Worm (Caenorhabditis elegans) whole organism, L4 larva: ENCODE results near the gene Y66D12A.11.

Experiments used
- D1046.2 ChIP-seq: fragments of 200-800 bp; sonication (Bioruptor generic); IDR thresholded peaks from 2 replicates; pipeline ENCODE4 v1.3.6; 2022; ENCODE audit warnings: missing genetic modification characterization, missing compliant biosample characterization
- aha-1 ChIP-seq: fragments of 150-350 bp; peaks from one replicate; lab custom pipeline; 2014; ENCODE audit warnings: missing biosample characterization, missing genetic modification characterization
- ceh-20 ChIP-seq: fragments of 200-800 bp; sonication (Bioruptor generic); IDR thresholded peaks from 2 replicates; pipeline ENCODE4 v1.3.6; 2022; ENCODE audit warnings: missing genetic modification reagents, missing genetic modification characterization, missing compliant biosample characterization
- ceh-28 ChIP-seq: fragments of 150-350 bp; optimal IDR thresholded peaks from 2 replicates; lab custom pipeline; 2014; ENCODE audit warnings: missing biosample characterization, missing genetic modification reagents, missing genetic modification characterization
- ctbp-1 ChIP-seq: fragments of 200-800 bp; sonication (Bioruptor generic); IDR thresholded peaks from 2 replicates; pipeline ENCODE4 v1.3.6; 2022; ENCODE audit warnings: missing genetic modification reagents, missing genetic modification characterization, missing compliant biosample characterization
- dmd-8 ChIP-seq: fragments of 200-800 bp; sonication (Bioruptor generic); IDR thresholded peaks from 2 replicates; pipeline ENCODE4 v1.3.6; 2022; ENCODE audit warnings: missing genetic modification characterization, missing compliant biosample characterization
- duxl-1 ChIP-seq: sonication (generic microtip); optimal IDR thresholded peaks from 2 replicates; lab custom pipeline; 2016; ENCODE audit warnings: mild to moderate bottlenecking, missing genetic modification characterization, moderate library complexity, missing compliant biosample characterization; ENCODE audit not compliant: poor library complexity
- fos-1 ChIP-seq: fragments of 150-350 bp; optimal IDR thresholded peaks from 2 replicates; lab custom pipeline; 2014; ENCODE audit warnings: missing biosample characterization, missing genetic modification characterization
- hlh-30 ChIP-seq: sonication (generic microtip); optimal IDR thresholded peaks from 2 replicates; lab custom pipeline; 2017; ENCODE audit warnings: antibody characterized with exemption, mild to moderate bottlenecking, missing genetic modification characterization, missing compliant biosample characterization; ENCODE audit not compliant: insufficient read depth
- hmg-1.1 ChIP-seq: fragments of 200-800 bp; sonication (Bioruptor generic); IDR thresholded peaks from 2 replicates; pipeline ENCODE4 v1.3.6; 2022; ENCODE audit warnings: missing genetic modification reagents, missing genetic modification characterization, missing compliant biosample characterization
- lim-7 ChIP-seq: fragments of 200-800 bp; sonication (Bioruptor generic); IDR thresholded peaks from 2 replicates; pipeline ENCODE4 v1.3.6; 2022; ENCODE audit warnings: missing genetic modification characterization, missing compliant biosample characterization
- lin-13 ChIP-seq: fragments of 150-350 bp; optimal IDR thresholded peaks from 2 replicates; lab custom pipeline; 2014; ENCODE audit warnings: missing biosample characterization, missing genetic modification reagents, missing genetic modification characterization
- nhr-28 ChIP-seq: fragments of 150-350 bp; optimal IDR thresholded peaks from 2 replicates; lab custom pipeline; 2014; ENCODE audit warnings: missing biosample characterization, missing genetic modification characterization
- nhr-41 ChIP-seq: fragments of 200-800 bp; sonication (Bioruptor generic); IDR thresholded peaks from 2 replicates; pipeline ENCODE4 v1.3.6; 2022; ENCODE audit warnings: missing genetic modification reagents, missing genetic modification characterization, missing compliant biosample characterization
- nhr-48 ChIP-seq: sonication (generic microtip); optimal IDR thresholded peaks from 2 replicates; lab custom pipeline; 2016; ENCODE audit warnings: mild to moderate bottlenecking, missing genetic modification characterization, missing compliant biosample characterization
- pha-4 ChIP-seq, 2 experiments: fragments of 150-350 bp in 1 of 2; fragments of 200-800 bp in 1 of 2; sonication (Bioruptor generic) in 1 of 2; IDR thresholded peaks in 1 of 2; optimal IDR thresholded peaks in 1 of 2; 2 replicates each; pipeline versions ENCODE4 v1.3.6 to Lab custom; 2014 to 2022; ENCODE audit warnings: missing genetic modification characterization in 2 of 2, missing genetic modification reagents in 2 of 2, missing biosample characterization in 1 of 2, missing compliant biosample characterization in 1 of 2
- php-3 ChIP-seq: fragments of 200-800 bp; sonication (Bioruptor generic); IDR thresholded peaks from 2 replicates; pipeline ENCODE4 v1.3.6; 2022; ENCODE audit warnings: missing genetic modification reagents, missing genetic modification characterization, missing compliant biosample characterization
- sdz-12 ChIP-seq: fragments of 200-800 bp; sonication (Bioruptor generic); optimal IDR thresholded peaks from 2 replicates; lab custom pipeline; 2018; ENCODE audit warnings: mild to moderate bottlenecking, missing genetic modification characterization, missing compliant biosample characterization
- set-16 ChIP-seq: fragments of 200-800 bp; sonication (Bioruptor generic); IDR thresholded peaks from 2 replicates; pipeline ENCODE4 v1.3.6; 2022; ENCODE audit warnings: missing genetic modification reagents, missing genetic modification characterization, missing compliant biosample characterization
- skn-1 ChIP-seq: fragments of 150-350 bp; optimal IDR thresholded peaks from 2 replicates; lab custom pipeline; 2014; ENCODE audit warnings: missing biosample characterization, missing genetic modification characterization
- snpc-4 ChIP-seq: fragments of 150-350 bp; optimal IDR thresholded peaks from 2 replicates; lab custom pipeline; 2014; ENCODE audit warnings: missing biosample characterization, missing genetic modification characterization
- zfp-3 ChIP-seq: fragments of 200-800 bp; sonication (Bioruptor generic); conservative IDR thresholded peaks from 2 replicates; pipeline ENCODE4 v1.3.6; 2022; ENCODE audit warnings: missing genetic modification reagents, missing genetic modification characterization, missing compliant biosample characterization

Gene Y66D12A.11

DNA sequence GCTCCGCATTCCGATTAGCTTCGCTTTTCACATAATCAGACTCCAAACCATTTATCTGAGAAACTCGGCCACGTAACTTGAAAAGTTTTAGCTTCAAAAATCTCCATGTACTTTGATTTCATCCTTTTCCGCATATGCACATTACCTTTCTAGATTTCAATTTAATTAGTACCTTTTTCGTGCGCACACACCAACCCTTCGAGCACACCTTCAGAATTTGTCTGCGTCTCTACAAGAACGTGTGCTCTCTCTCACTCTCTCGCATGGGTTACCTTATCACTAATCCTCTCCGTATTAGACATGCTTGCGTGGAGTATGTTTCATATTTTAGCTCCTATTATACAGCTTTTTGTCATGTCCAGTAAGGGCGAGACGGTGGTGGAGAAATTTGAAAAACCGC lies 46.3 kb downstream of the Y66D12A.11 start, which contains the start of gene Y66D12A.30:
Gene Y66D12A.30, plus strand, starts transcription at position 301 of the 400 bp plus-strand sequence.
- TF ChIP-seq snpc-4 (tag; lab: Kevin White, UChicago) (no peak), nhr-48 (tag; lab: Kevin White, UChicago) (no peak), lin-13 (GFP tag; lab: Kevin White, UChicago) (no peak), fos-1 (no peak), hlh-30 (tag; lab: Kevin White, UChicago) (no peak), nhr-28 (no peak), ceh-20 (GFP tag; lab: Robert Waterston, UW) (no peak), zfp-3 (GFP tag; lab: Robert Waterston, UW) (no peak), hmg-1.1 (no peak)
- TF ChIP-seq, all 104 proteins: peak for 0

- no peak for TF ChIP-seq nhr-41 (GFP tag; lab: Robert Waterston, UW)
- TF ChIP-seq lim-7 (GFP tag; lab: Robert Waterston, UW), result 0 out of 2 replicates have a peak, but pooled peaks have one; percentile 3
- peak; percentile 62 for TF ChIP-seq aha-1 (tag; lab: Kevin White, UChicago)
- peak; percentile 98; the same call in 1 of the 2 replicates for TF ChIP-seq pha-4 (GFP tag; IDR thresholded peaks at IDR 0.05; lab: Robert Waterston, UW)
- no peak for TF ChIP-seq pha-4 (tag; optimal IDR thresholded peaks at IDR 0.05; lab: Kevin White, UChicago)
- TF ChIP-seq skn-1 (tag; lab: Kevin White, UChicago), result no peak
- TF ChIP-seq D1046.2 (GFP tag; lab: Robert Waterston, UW), result no peak
- 0 out of 2 replicates have a peak, but pooled peaks have one; percentile 23 for TF ChIP-seq php-3 (GFP tag; lab: Robert Waterston, UW)
- 0 out of 2 replicates have a peak, but pooled peaks have one; percentile 39 for TF ChIP-seq dmd-8
- TF ChIP-seq duxl-1 (tag; lab: Kevin White, UChicago), result no peak
- peak; percentile 99 for TF ChIP-seq set-16 (GFP tag; lab: Robert Waterston, UW)
These were observed 48.5 kb downstream of the Y66D12A.11 start for ce11 chrIII:11611618-11612247.

DNA sequence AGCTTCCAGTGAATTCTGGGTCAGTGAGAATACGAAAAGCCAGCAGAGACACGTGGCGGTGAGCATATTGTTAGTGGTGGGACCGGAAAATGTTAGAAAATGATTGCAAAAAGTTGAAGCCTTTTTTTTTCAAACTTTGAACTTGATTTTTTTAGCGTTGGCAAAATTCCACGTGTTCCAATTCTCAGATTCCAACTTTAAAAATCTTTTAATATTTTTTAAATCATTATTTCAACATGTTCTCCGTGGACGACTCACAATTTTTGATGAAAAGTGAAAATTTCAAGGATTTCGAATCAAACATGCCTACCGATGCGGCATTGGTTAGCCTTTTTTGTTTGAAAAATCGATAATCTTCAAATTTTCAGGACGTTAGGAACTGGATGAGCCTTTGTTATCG lies 49.1 kb downstream of the Y66D12A.11 start, which contains the start of the genes Y66A7A.9 and Y66A7A.4:
Gene Y66A7A.9, minus strand, starts transcription at position 101 of the 400 bp plus-strand sequence.
Gene Y66A7A.4, plus strand, starts transcription at position 237 of the 400 bp plus-strand sequence.
- TF ChIP-seq sdz-12 (GFP tag; lab: Kevin White, UChicago) (no peak), aha-1 (tag; lab: Kevin White, UChicago) (peak; percentile 32)

- peak; percentile 99 for TF ChIP-seq ceh-28 (tag; lab: Kevin White, UChicago)
These were observed 51.1 kb downstream of the Y66D12A.11 start for ce11 chrIII:11614325-11614724.

DNA sequence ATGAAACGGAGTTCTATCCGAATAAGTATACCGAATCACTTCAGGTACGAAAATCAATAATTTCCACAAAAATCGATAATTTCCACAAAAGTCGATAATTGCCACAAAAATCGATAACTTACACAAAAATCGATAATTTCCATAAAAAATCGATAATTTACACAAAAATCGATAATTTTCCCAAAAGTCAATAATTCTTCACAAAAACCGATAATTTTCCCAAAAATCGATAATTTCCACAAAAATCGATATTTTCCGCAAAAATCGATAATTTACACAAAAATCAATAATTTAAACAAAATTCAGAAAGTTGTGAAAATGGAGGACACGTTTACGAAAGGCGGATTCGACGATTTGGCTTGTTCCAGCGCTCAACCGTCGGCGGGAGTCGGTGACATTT lies 51.6 kb downstream of the Y66D12A.11 start:
- TF ChIP-seq ctbp-1 (GFP tag; lab: Robert Waterston, UW) (no peak), ceh-28 (tag; lab: Kevin White, UChicago) (peak; percentile 99)
